Fruit fly (Drosophila melanogaster) whole organism, embryonic: ENCODE data around the gene Usp1.

ENCODE experiments used
- Ada2b ChIP-seq: fragments of 200-800 bp; sonication (Bioruptor generic); IDR thresholded peaks from 2 replicates; pipeline ENCODE4 v1.3.6; 2022; ENCODE audit warnings: missing biosample characterization, missing genetic modification characterization
- Atf-2 ChIP-seq: fragments of 200-800 bp; sonication (Bioruptor generic); optimal IDR thresholded peaks from 2 replicates; lab custom pipeline; 2016; ENCODE audit warnings: missing biosample characterization, missing genetic modification characterization
- Atf6 ChIP-seq: fragments of 200-800 bp; sonication (Bioruptor generic); IDR thresholded peaks from 2 replicates; pipeline ENCODE4 v1.3.6; 2022; ENCODE audit warnings: missing biosample characterization, missing genetic modification characterization
- CG10274 ChIP-seq: fragments of 200-800 bp; sonication (Bioruptor generic); optimal IDR thresholded peaks from 3 replicates; lab custom pipeline; 2017; ENCODE audit warnings: missing biosample characterization, mild to moderate bottlenecking, missing genetic modification characterization
- CG10543 ChIP-seq: fragments of 200-800 bp; sonication (Bioruptor generic); optimal IDR thresholded peaks from 3 replicates; lab custom pipeline; 2017; ENCODE audit warnings: missing biosample characterization, mild to moderate bottlenecking, missing genetic modification characterization, moderate library complexity
- CG10979 ChIP-seq: fragments of 200-800 bp; sonication (Bioruptor generic); optimal IDR thresholded peaks from 2 replicates; lab custom pipeline; 2018; ENCODE audit warnings: missing biosample characterization, mild to moderate bottlenecking, missing genetic modification characterization, moderate library complexity
- CG11247 ChIP-seq: fragments of 200-800 bp; sonication (Bioruptor generic); IDR thresholded peaks from 2 replicates; pipeline ENCODE4 v1.3.6; 2022; ENCODE audit warnings: missing biosample characterization, missing genetic modification characterization
- CG12155 ChIP-seq: fragments of 200-800 bp; sonication (Bioruptor generic); optimal IDR thresholded peaks from 3 replicates; lab custom pipeline; 2016; ENCODE audit warnings: missing biosample characterization, missing genetic modification characterization
- CG14441 ChIP-seq: fragments of 200-800 bp; sonication (Bioruptor generic); IDR thresholded peaks from 2 replicates; pipeline ENCODE4 v1.3.6; 2022; ENCODE audit warnings: missing biosample characterization, missing genetic modification characterization
- CG1603 ChIP-seq: fragments of 200-800 bp; sonication (Bioruptor generic); optimal IDR thresholded peaks from 2 replicates; lab custom pipeline; 2019; ENCODE audit warnings: missing biosample characterization, mild to moderate bottlenecking, missing genetic modification characterization, moderate library complexity
- CG16779 ChIP-seq: fragments of 200-800 bp; sonication (Bioruptor generic); IDR thresholded peaks from 2 replicates; pipeline ENCODE4 v1.3.6; 2022; ENCODE audit warnings: missing biosample characterization, missing genetic modification characterization
- CG16815 ChIP-seq: fragments of 200-800 bp; sonication (Bioruptor generic); optimal IDR thresholded peaks from 3 replicates; lab custom pipeline; 2017; ENCODE audit warnings: missing biosample characterization, mild to moderate bottlenecking, missing genetic modification characterization
- CG16863 ChIP-seq: fragments of 200-800 bp; sonication (Bioruptor generic); optimal IDR thresholded peaks from 3 replicates; lab custom pipeline; 2016; ENCODE audit warnings: missing biosample characterization, missing genetic modification characterization
- CG17186 ChIP-seq: fragments of 200-800 bp; sonication (Bioruptor generic); optimal IDR thresholded peaks from 3 replicates; lab custom pipeline; 2017; ENCODE audit warnings: missing biosample characterization, missing genetic modification reagents, missing genetic modification characterization
- CG17361 ChIP-seq: fragments of 200-800 bp; sonication (Bioruptor generic); IDR thresholded peaks from 3 replicates; pipeline ENCODE4 v1.3.6; 2022; ENCODE audit warnings: missing biosample characterization, missing genetic modification characterization
- CG17829 ChIP-seq: fragments of 200-800 bp; optimal IDR thresholded peaks from 2 replicates; lab custom pipeline; 2019; ENCODE audit warnings: missing biosample characterization, mild to moderate bottlenecking, missing genetic modification characterization, moderate library complexity
- CG18262 ChIP-seq: fragments of 200-800 bp; optimal IDR thresholded peaks from 3 replicates; lab custom pipeline; 2019; ENCODE audit warnings: missing biosample characterization, mild to moderate bottlenecking, missing genetic modification characterization, moderate library complexity
- CG18619 ChIP-seq: fragments of 200-800 bp; sonication (Bioruptor generic); optimal IDR thresholded peaks from 3 replicates; lab custom pipeline; 2017; ENCODE audit warnings: missing biosample characterization, mild to moderate bottlenecking, missing genetic modification characterization
- CG18764 ChIP-seq: fragments of 200-800 bp; sonication (Bioruptor generic); optimal IDR thresholded peaks from 3 replicates; lab custom pipeline; 2016; ENCODE audit warnings: missing biosample characterization, missing genetic modification characterization
- CG32767 ChIP-seq: fragments of 200-800 bp; sonication (Bioruptor generic); IDR thresholded peaks from 2 replicates; pipeline ENCODE4 v1.3.6; 2022; ENCODE audit warnings: missing biosample characterization, missing genetic modification characterization
- CG33557 ChIP-seq: fragments of 200-800 bp; sonication (Bioruptor generic); optimal IDR thresholded peaks from 2 replicates; lab custom pipeline; 2019; ENCODE audit warnings: missing biosample characterization, mild to moderate bottlenecking, missing genetic modification characterization, moderate library complexity
- CG42726 ChIP-seq: fragments of 200-800 bp; sonication (Bioruptor generic); IDR thresholded peaks from 2 replicates; pipeline ENCODE4 v1.3.6; 2022; ENCODE audit warnings: missing biosample characterization, missing genetic modification characterization; ENCODE audit not compliant: partially characterized antibody
- CG4360 ChIP-seq: fragments of 200-800 bp; sonication (Bioruptor generic); IDR thresholded peaks from 2 replicates; pipeline ENCODE4 v1.3.6; 2022; ENCODE audit warnings: missing biosample characterization, missing genetic modification characterization
- CG4404 ChIP-seq: fragments of 200-800 bp; sonication (Bioruptor generic); IDR thresholded peaks from 2 replicates; pipeline ENCODE4 v1.3.6; 2022; ENCODE audit warnings: missing biosample characterization, missing genetic modification characterization
- Dad ChIP-seq: fragments of 200-800 bp; sonication (Bioruptor generic); optimal IDR thresholded peaks from 3 replicates; lab custom pipeline; 2016; ENCODE audit warnings: missing biosample characterization, missing genetic modification characterization
- Dip3 ChIP-seq: fragments of 200-800 bp; sonication (Bioruptor generic); optimal IDR thresholded peaks from 3 replicates; lab custom pipeline; 2016; ENCODE audit warnings: missing biosample characterization, missing genetic modification characterization
- Ets97D ChIP-seq: fragments of 200-800 bp; sonication (Bioruptor generic); optimal IDR thresholded peaks from 3 replicates; lab custom pipeline; 2016; ENCODE audit warnings: missing biosample characterization, missing genetic modification characterization
- HLHmδ ChIP-seq: fragments of 200-800 bp; sonication (Bioruptor generic); optimal IDR thresholded peaks from 2 replicates; lab custom pipeline; 2018; ENCODE audit warnings: missing biosample characterization, mild to moderate bottlenecking, missing genetic modification characterization, moderate library complexity
- Hey ChIP-seq: fragments of 200-800 bp; sonication (Bioruptor generic); optimal IDR thresholded peaks from 3 replicates; lab custom pipeline; 2018; ENCODE audit warnings: missing biosample characterization, mild to moderate bottlenecking, missing genetic modification characterization
- MBD-R2 ChIP-seq: fragments of 200-800 bp; sonication (Bioruptor generic); IDR thresholded peaks from 2 replicates; pipeline ENCODE4 v1.3.6; 2022; ENCODE audit warnings: missing biosample characterization, missing genetic modification characterization
- Mrtf ChIP-seq: fragments of 200-800 bp; sonication (Bioruptor generic); IDR thresholded peaks from 3 replicates; pipeline ENCODE4 v1.3.6; 2022; ENCODE audit warnings: missing biosample characterization, missing genetic modification characterization
- Sry-δ ChIP-seq: fragments of 200-800 bp; sonication (Bioruptor generic); optimal IDR thresholded peaks from 2 replicates; lab custom pipeline; 2016; ENCODE audit warnings: missing biosample characterization, missing genetic modification characterization
- Xrp1 ChIP-seq: fragments of 200-800 bp; sonication (Bioruptor generic); IDR thresholded peaks from 2 replicates; pipeline ENCODE4 v1.3.6; 2022; ENCODE audit warnings: missing biosample characterization, missing genetic modification characterization
- bsh ChIP-seq, 2 experiments: fragments of 200-800 bp; sonication (Bioruptor generic); optimal IDR thresholded peaks; 2 replicates each; lab custom pipeline; 2017 to 2018; ENCODE audit warnings: mild to moderate bottlenecking in 2 of 2, missing biosample characterization in 2 of 2, missing genetic modification characterization in 2 of 2, moderate library complexity in 1 of 2
- chn ChIP-seq: fragments of 200-800 bp; sonication (Bioruptor generic); optimal IDR thresholded peaks from 2 replicates; lab custom pipeline; 2016; ENCODE audit warnings: missing biosample characterization, missing genetic modification characterization
- ci ChIP-seq: fragments of 200-800 bp; sonication (Bioruptor generic); IDR thresholded peaks from 3 replicates; pipeline ENCODE4 v1.3.6; 2022; ENCODE audit warnings: missing biosample characterization, missing genetic modification characterization
- cwo ChIP-seq: fragments of 200-800 bp; sonication (Bioruptor generic); optimal IDR thresholded peaks from 3 replicates; lab custom pipeline; 2017; ENCODE audit warnings: missing biosample characterization, missing genetic modification characterization, mild to moderate bottlenecking, moderate library complexity, missing genetic modification reagents
- dan ChIP-seq: fragments of 200-800 bp; sonication (Bioruptor generic); IDR thresholded peaks from 2 replicates; pipeline ENCODE4 v1.3.6; 2022; ENCODE audit warnings: missing biosample characterization, missing genetic modification characterization
- dpn ChIP-seq, 2 experiments: fragments of 200-800 bp; sonication (Bioruptor generic); optimal IDR thresholded peaks; 3 replicates each; lab custom pipeline; 2016; ENCODE audit warnings: missing biosample characterization in 2 of 2, missing genetic modification characterization in 2 of 2
- gcm2 ChIP-seq: fragments of 200-800 bp; sonication (Bioruptor generic); optimal IDR thresholded peaks from 2 replicates; lab custom pipeline; 2016; ENCODE audit warnings: missing biosample characterization, missing genetic modification characterization
- her ChIP-seq: fragments of 200-800 bp; sonication (Bioruptor generic); optimal IDR thresholded peaks from 2 replicates; lab custom pipeline; 2016; ENCODE audit warnings: missing biosample characterization, missing genetic modification characterization
- jing ChIP-seq: fragments of 200-800 bp; sonication (Bioruptor generic); optimal IDR thresholded peaks from 2 replicates; lab custom pipeline; 2018; ENCODE audit warnings: missing biosample characterization, mild to moderate bottlenecking, missing genetic modification characterization
- luna ChIP-seq: fragments of 200-800 bp; sonication (Bioruptor generic); optimal IDR thresholded peaks from 2 replicates; lab custom pipeline; 2016; ENCODE audit warnings: missing biosample characterization, missing genetic modification characterization
- mirr ChIP-seq: fragments of 200-800 bp; sonication (Bioruptor generic); optimal IDR thresholded peaks from 3 replicates; lab custom pipeline; 2018; ENCODE audit warnings: missing biosample characterization, mild to moderate bottlenecking, missing genetic modification characterization
- nerfin-2 ChIP-seq: fragments of 200-800 bp; sonication (Bioruptor generic); IDR thresholded peaks from 2 replicates; pipeline ENCODE4 v1.3.6; 2022; ENCODE audit warnings: missing biosample characterization, missing genetic modification characterization; ENCODE audit not compliant: partially characterized antibody
- nmo ChIP-seq: fragments of 200-800 bp; sonication (Bioruptor generic); optimal IDR thresholded peaks from 2 replicates; lab custom pipeline; 2018; ENCODE audit warnings: missing biosample characterization, mild to moderate bottlenecking, missing genetic modification characterization, moderate library complexity
- pros ChIP-seq: fragments of 200-800 bp; sonication (Bioruptor generic); optimal IDR thresholded peaks from 3 replicates; lab custom pipeline; 2019; ENCODE audit warnings: missing biosample characterization, mild to moderate bottlenecking, missing genetic modification characterization, moderate library complexity
- sens ChIP-seq: fragments of 200-800 bp; sonication (Bioruptor generic); peaks from one replicate; lab custom pipeline; 2016; ENCODE audit warnings: missing biosample characterization, missing genetic modification characterization
- ssp ChIP-seq: fragments of 200-800 bp; sonication (Bioruptor generic); IDR thresholded peaks from 2 replicates; pipeline ENCODE4 v1.3.6; 2022; ENCODE audit warnings: missing biosample characterization, missing genetic modification characterization
- stwl ChIP-seq: fragments of 200-800 bp; sonication (Bioruptor generic); optimal IDR thresholded peaks from 3 replicates; lab custom pipeline; 2018; ENCODE audit warnings: missing biosample characterization, mild to moderate bottlenecking, missing genetic modification characterization, moderate library complexity
- zen ChIP-seq: fragments of 200-800 bp; sonication (Bioruptor generic); optimal IDR thresholded peaks from 3 replicates; lab custom pipeline; 2018; ENCODE audit warnings: missing biosample characterization, mild to moderate bottlenecking, missing genetic modification characterization, moderate library complexity

The Usp1 gene

dm6 chr3R:29265075-29265474 lies 36.1 kb downstream of the Usp1 start (continued):
- TF ChIP-seq Ets97D (GFP tag; lab: Kevin White, UChicago), result no peak
- peak; percentile 65 for TF ChIP-seq CG33557 (GFP tag; lab: Kevin White, UChicago)
- TF ChIP-seq CG16815 (GFP tag; lab: Kevin White, UChicago), result peak; percentile 47
- 0 out of 3 replicates have a peak, but pooled peaks have one; percentile 38 for TF ChIP-seq Mrtf (GFP tag; lab: Robert Waterston, UW)
- TF ChIP-seq CG10274 (GFP tag; lab: Kevin White, UChicago), result no peak
- no peak for TF ChIP-seq gcm2 (GFP tag; lab: Kevin White, UChicago)
- 0 out of 2 replicates have a peak, but pooled peaks have one; percentile 23 for TF ChIP-seq ssp (GFP tag; lab: Robert Waterston, UW)
- TF ChIP-seq cwo (GFP tag; lab: Kevin White, UChicago), result no peak
- TF ChIP-seq chn (GFP tag; lab: Kevin White, UChicago), result peak; percentile 11
- no peak for TF ChIP-seq CG17186
- TF ChIP-seq Dip3 (GFP tag; lab: Kevin White, UChicago), result no peak
- TF ChIP-seq CG16863, result no peak
- no peak for TF ChIP-seq MBD-R2 (GFP tag; lab: Robert Waterston, UW)
- no peak for TF ChIP-seq luna (GFP tag; lab: Kevin White, UChicago)
- TF ChIP-seq CG18764, result no peak
- TF ChIP-seq her, result no peak
- no peak for TF ChIP-seq CG14441 (GFP tag; lab: Robert Waterston, UW)
- TF ChIP-seq Atf-2 (GFP tag; lab: Kevin White, UChicago), result no peak
- TF ChIP-seq nerfin-2, result no peak
- TF ChIP-seq Sry-δ (GFP tag; lab: Kevin White, UChicago), result no peak
- peak in 1 of 2 experiments; percentile 78 for TF ChIP-seq bsh (GFP tag; optimal IDR thresholded peaks at IDR 0.05; lab: Kevin White, UChicago)
- no peak for TF ChIP-seq mirr (GFP tag; lab: Kevin White, UChicago)
- 0 out of 2 replicates have a peak, but pooled peaks have one; percentile 33 for TF ChIP-seq dan (GFP tag; lab: Robert Waterston, UW)
- TF ChIP-seq dpn (GFP tag; optimal IDR thresholded peaks at IDR 0.05; lab: Kevin White, UChicago), result peak in 1 of 2 experiments; percentile 12
- TF ChIP-seq CG32767 (GFP tag; lab: Robert Waterston, UW), result no peak

- TF ChIP-seq HLHmδ (GFP tag; lab: Kevin White, UChicago) (peak; percentile 50), CG18262 (tag; lab: Kevin White, UChicago) (peak; percentile 59), nmo (GFP tag; lab: Kevin White, UChicago) (peak; percentile 12), CG4404 (peak; percentile 59), Ets97D (GFP tag; lab: Kevin White, UChicago) (no peak), stwl (tag; lab: Kevin White, UChicago) (no peak), CG10543 (GFP tag; lab: Kevin White, UChicago) (no peak), Ada2b (no peak), CG10979 (tag; lab: Kevin White, UChicago) (peak; percentile 56), CG12155 (GFP tag; lab: Kevin White, UChicago) (no peak), Dad (GFP tag; lab: Kevin White, UChicago) (no peak), jing (GFP tag; lab: Kevin White, UChicago) (no peak), CG42726 (GFP tag; lab: Robert Waterston, UW) (no peak), Xrp1 (GFP tag; lab: Robert Waterston, UW) (peak; percentile 41; the same call in 1 of the 2 replicates), pros (GFP tag; lab: Kevin White, UChicago) (peak; percentile 79), CG16779 (GFP tag; lab: Robert Waterston, UW) (no peak), CG17829 (peak; percentile 55), zen (tag; lab: Kevin White, UChicago) (peak; percentile 30), CG17361 (GFP tag; lab: Robert Waterston, UW) (peak; percentile 50), CG4360 (no peak), CG18619 (GFP tag; lab: Kevin White, UChicago) (no peak), Hey (tag; lab: Kevin White, UChicago) (no peak), sens (GFP tag; lab: Kevin White, UChicago) (peak; percentile 81), CG1603 (tag; lab: Kevin White, UChicago) (peak; percentile 6), ci (GFP tag; lab: Robert Waterston, UW) (no peak), CG11247 (GFP tag; lab: Robert Waterston, UW) (no peak), CG14441 (GFP tag; lab: Robert Waterston, UW) (no peak), Atf6 (GFP tag; lab: Robert Waterston, UW) (no peak)
Measured at dm6 chr3R:29266607-29267006, 37.6 kb downstream of the Usp1 start.
